Worm (Caenorhabditis elegans): ENCODE results near the gene math-15.

DNA sequence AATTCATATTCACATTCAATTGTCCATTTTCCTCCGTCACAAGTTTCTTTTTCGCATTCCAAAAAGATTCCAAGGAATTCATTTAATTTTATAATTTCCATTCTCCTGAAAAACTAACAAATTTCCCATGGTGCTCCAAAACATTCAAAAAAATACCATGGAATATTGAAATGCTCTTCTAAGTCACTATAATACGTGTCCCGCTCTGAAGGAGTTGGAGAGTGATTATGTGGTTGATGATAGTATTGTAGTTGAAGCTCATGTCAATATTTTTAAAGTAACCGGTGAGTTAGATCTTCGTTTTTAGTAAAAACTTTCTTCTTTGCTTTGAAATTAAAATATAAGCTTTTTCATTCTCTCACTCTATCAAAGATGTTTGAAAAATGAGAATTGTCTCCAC lies 24.5 kb downstream of the math-15 start, which contains the start of gene math-9:
- TF ChIP-seq cog-1 (tag; optimal IDR thresholded peaks at IDR 0.05) (no peak), ztf-29 (GFP tag; IDR thresholded peaks at IDR 0.05) (no peak), ref-1 (GFP tag; conservative IDR thresholded peaks at IDR 0.05) (no peak), klf-2 (GFP tag; conservative IDR thresholded peaks at IDR 0.05) (no peak), tab-1 (GFP tag; IDR thresholded peaks at IDR 0.05) (no peak), flt-1 (GFP tag; IDR thresholded peaks at IDR 0.05) (no peak)
